Worm (Caenorhabditis elegans) whole organism, L1 larva: Measurements from ENCODE around the gene srw-97.

Experiments used
- Y116A8C.19 ChIP-seq: sonication (generic microtip); optimal IDR thresholded peaks from 2 replicates; lab custom pipeline; 2016; ENCODE audit warnings: missing compliant biosample characterization, missing genetic modification characterization, borderline replicate concordance
- fkh-10 ChIP-seq: sonication (generic microtip); optimal IDR thresholded peaks from 2 replicates; lab custom pipeline; 2017; ENCODE audit warnings: missing biosample characterization, missing genetic modification reagents, missing genetic modification characterization
- lir-3 ChIP-seq: sonication (generic microtip); optimal IDR thresholded peaks from 2 replicates; lab custom pipeline; 2016; ENCODE audit warnings: mild to moderate bottlenecking, missing genetic modification characterization, moderate library complexity, missing compliant biosample characterization; ENCODE audit not compliant: poor library complexity
- nhr-237 ChIP-seq: fragments of 150-350 bp; optimal IDR thresholded peaks from 2 replicates; lab custom pipeline; 2014; ENCODE audit warnings: missing biosample characterization, missing genetic modification characterization
- nhr-76 ChIP-seq: sonication (generic microtip); optimal IDR thresholded peaks from 2 replicates; lab custom pipeline; 2017; ENCODE audit warnings: missing biosample characterization, missing genetic modification characterization
- nhr-77 ChIP-seq: fragments of 150-350 bp; optimal IDR thresholded peaks from 2 replicates; lab custom pipeline; 2014; ENCODE audit warnings: missing biosample characterization, missing genetic modification characterization
- nhr-84 ChIP-seq: sonication (generic microtip); optimal IDR thresholded peaks from 2 replicates; lab custom pipeline; 2017; ENCODE audit warnings: missing biosample characterization, missing genetic modification characterization
- unc-130 ChIP-seq: fragments of 150-350 bp; optimal IDR thresholded peaks from 2 replicates; lab custom pipeline; 2017; ENCODE audit warnings: missing biosample characterization, missing genetic modification characterization, inconsistent platforms
- unc-62 ChIP-seq: fragments of 150-350 bp; optimal IDR thresholded peaks from 2 replicates; lab custom pipeline; 2014; ENCODE audit warnings: missing biosample characterization, missing genetic modification reagents, missing genetic modification characterization

DNA sequence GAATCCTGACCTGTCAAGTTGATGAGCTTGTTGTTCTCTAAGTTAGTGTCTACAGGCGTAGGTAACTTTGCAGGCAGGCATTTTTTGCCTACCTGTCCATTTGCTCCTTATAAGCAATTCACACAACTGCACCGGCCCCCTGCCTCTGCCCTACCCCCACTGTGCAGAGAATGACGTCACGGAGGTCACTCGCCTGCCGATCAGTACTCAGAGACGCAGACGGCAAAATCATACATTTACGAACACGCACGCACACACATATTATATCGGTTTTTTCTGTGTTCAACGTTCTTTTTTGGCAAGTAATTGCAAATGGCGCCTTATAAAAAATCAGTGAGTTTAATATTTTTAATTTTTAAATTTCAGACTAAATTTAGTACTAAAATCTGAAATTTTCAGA, 5.3 kb downstream of the srw-97 start, which contains the start of gene duxl-1:
- TF ChIP-seq fkh-10 (GFP tag; lab: Kevin White, UChicago) (no peak), lir-3 (tag; lab: Kevin White, UChicago) (no peak), nhr-76 (no peak), Y116A8C.19 (tag; lab: Kevin White, UChicago) (no peak), nhr-237 (no peak), unc-62 (GFP tag; lab: Kevin White, UChicago) (no peak), nhr-77 (tag; lab: Kevin White, UChicago) (no peak), nhr-84 (tag; lab: Kevin White, UChicago) (no peak), unc-130 (tag; lab: Kevin White, UChicago) (no peak)
